Worm (Caenorhabditis elegans) whole organism, early embryonic: Measurements from ENCODE around the gene K04A8.1.

Experiments used
- B0310.2 ChIP-seq: sonication (generic microtip); optimal IDR thresholded peaks from 2 replicates; lab custom pipeline; 2016; ENCODE audit warnings: mild to moderate bottlenecking, missing genetic modification characterization, missing compliant biosample characterization
- F13C5.2 ChIP-seq: sonication (generic microtip); optimal IDR thresholded peaks from 2 replicates; lab custom pipeline; 2017; ENCODE audit warnings: mild to moderate bottlenecking, missing genetic modification characterization, inconsistent platforms, missing compliant biosample characterization
- aly-1 ChIP-seq: sonication (generic microtip); optimal IDR thresholded peaks from 2 replicates; lab custom pipeline; 2016; ENCODE audit warnings: missing genetic modification characterization, missing compliant biosample characterization
- ama-1 ChIP-seq: fragments of 150-350 bp; optimal IDR thresholded peaks from 2 replicates; lab custom pipeline; 2014
- ceh-13 ChIP-seq: fragments of 200-800 bp; sonication (Bioruptor generic); optimal IDR thresholded peaks from 2 replicates; lab custom pipeline; 2018; ENCODE audit warnings: mild to moderate bottlenecking, missing genetic modification characterization, missing compliant biosample characterization
- ceh-36 ChIP-seq: sonication (generic microtip); optimal IDR thresholded peaks from 2 replicates; lab custom pipeline; 2016; ENCODE audit warnings: missing genetic modification characterization, inconsistent platforms, missing compliant biosample characterization
- flt-1 ChIP-seq: fragments of 200-800 bp; sonication (Bioruptor generic); IDR thresholded peaks from 2 replicates; pipeline ENCODE4 v1.3.6; 2022; ENCODE audit warnings: missing genetic modification characterization, missing compliant biosample characterization
- hmbx-1 ChIP-seq: sonication (generic microtip); optimal IDR thresholded peaks from 2 replicates; lab custom pipeline; 2016; ENCODE audit warnings: mild to moderate bottlenecking, missing genetic modification characterization, missing compliant biosample characterization
- hnd-1 ChIP-seq: sonication (generic microtip); optimal IDR thresholded peaks from 2 replicates; lab custom pipeline; 2016; ENCODE audit warnings: missing genetic modification characterization, missing compliant biosample characterization
- pes-1 ChIP-seq: fragments of 200-800 bp; sonication (Bioruptor generic); IDR thresholded peaks from 2 replicates; pipeline ENCODE4 v1.3.6; 2022; ENCODE audit warnings: missing genetic modification reagents, missing genetic modification characterization, missing compliant biosample characterization
- scrt-1 ChIP-seq: fragments of 200-800 bp; sonication (Bioruptor generic); IDR thresholded peaks from 2 replicates; pipeline ENCODE4 v1.3.6; 2022; ENCODE audit warnings: missing genetic modification characterization, missing compliant biosample characterization
- sea-1 ChIP-seq: fragments of 200-800 bp; sonication (Bioruptor generic); conservative IDR thresholded peaks from 2 replicates; pipeline ENCODE4 v1.3.6; 2022; ENCODE audit warnings: missing genetic modification characterization, missing compliant biosample characterization
- tbx-11 ChIP-seq: fragments of 200-800 bp; sonication (Bioruptor generic); IDR thresholded peaks from 2 replicates; pipeline ENCODE4 v1.3.6; 2022; ENCODE audit warnings: missing genetic modification characterization, missing compliant biosample characterization
- tbx-37 ChIP-seq: fragments of 200-800 bp; sonication (Bioruptor generic); conservative IDR thresholded peaks from 2 replicates; pipeline ENCODE4 v1.3.6; 2022; ENCODE audit warnings: missing genetic modification reagents, missing genetic modification characterization, missing compliant biosample characterization
- tra-4 ChIP-seq: sonication (generic microtip); optimal IDR thresholded peaks from 2 replicates; lab custom pipeline; 2017; ENCODE audit warnings: missing genetic modification characterization, missing compliant biosample characterization

K04A8.1 gene

DNA sequence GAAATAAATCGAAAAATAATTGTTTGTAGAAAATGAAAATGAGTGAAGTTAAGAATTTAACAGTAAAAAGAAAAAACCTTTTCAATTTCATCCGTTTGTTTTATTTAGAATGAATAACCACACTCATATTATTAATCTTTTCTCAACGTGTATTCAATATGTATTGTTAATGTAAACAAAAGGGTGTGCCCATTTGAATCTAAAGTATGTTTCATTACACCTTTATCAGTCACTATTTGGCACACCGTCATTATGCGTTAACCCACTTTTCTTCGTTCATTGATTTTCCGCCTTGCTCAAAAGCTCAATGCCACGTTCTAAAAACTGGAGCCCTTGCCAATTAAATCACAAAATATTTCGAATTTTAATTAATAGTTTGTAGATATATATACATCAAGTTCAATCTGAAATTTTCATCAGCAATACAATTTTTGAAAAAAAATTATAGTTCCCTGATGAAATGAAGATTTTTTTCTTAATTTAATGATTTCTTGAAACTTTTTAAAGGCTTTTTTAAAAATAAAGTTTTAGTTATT is at the start of gene K04A8.1:
K04A8.1 (plus strand) TSS at position 486 of the 536 bp plus-strand sequence.
- TF ChIP-seq tra-4 (tag; lab: Kevin White, UChicago) (no peak), B0310.2 (tag; lab: Kevin White, UChicago) (no peak), ceh-13 (GFP tag; lab: Kevin White, UChicago) (no peak)

DNA sequence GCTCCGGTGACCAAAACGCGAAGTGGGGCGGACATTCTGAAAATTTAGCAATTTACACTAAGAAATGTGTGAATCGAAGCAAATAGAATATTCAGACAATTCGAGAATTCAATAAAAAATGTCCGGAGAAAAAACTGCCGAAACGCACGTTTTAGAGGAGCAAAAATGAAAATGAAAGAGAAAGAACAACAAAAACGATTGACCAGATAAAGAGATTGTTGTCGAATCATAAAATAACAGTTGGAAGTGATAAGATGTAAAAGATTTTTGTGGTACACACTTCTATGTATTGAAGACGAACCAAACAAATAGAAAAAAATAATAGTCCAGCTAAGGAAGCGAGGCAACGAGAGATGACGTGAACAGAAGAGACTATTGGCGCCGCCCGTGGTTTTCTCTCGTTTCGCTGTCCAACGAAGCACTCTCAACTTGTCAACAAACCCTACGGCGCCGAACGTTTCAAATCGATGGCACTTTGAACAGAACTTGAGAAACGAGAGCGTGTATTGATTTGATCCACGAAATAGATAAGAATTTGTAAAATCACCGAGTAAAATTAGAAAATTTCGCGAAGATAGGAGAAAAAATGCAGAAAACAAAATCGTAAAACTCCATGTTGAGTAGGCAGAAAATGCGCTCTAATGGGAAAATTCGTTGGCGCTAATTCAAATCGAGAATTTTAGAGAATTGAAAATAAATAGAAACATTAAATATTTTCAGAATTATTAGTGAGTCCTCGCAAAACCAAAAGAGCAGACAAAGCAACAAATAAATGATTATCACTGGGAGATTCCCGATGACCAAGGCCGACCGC is 49.4 kb upstream of the K04A8.1 start, which contains the start of gene mdh-1:
mdh-1 (minus strand) TSS at position 36 of the 814 bp plus-strand sequence.
- TF ChIP-seq ceh-36 (tag; lab: Kevin White, UChicago) (no peak), tbx-37 (no peak), ama-1 (lab: Kevin White, UChicago) (no peak), scrt-1 (GFP tag; lab: Robert Waterston, UW) (no peak), hnd-1 (no peak), pes-1 (GFP tag; lab: Robert Waterston, UW) (no peak), ceh-13 (GFP tag; lab: Kevin White, UChicago) (no peak), tra-4 (tag; lab: Kevin White, UChicago) (no peak), B0310.2 (tag; lab: Kevin White, UChicago) (no peak)

DNA sequence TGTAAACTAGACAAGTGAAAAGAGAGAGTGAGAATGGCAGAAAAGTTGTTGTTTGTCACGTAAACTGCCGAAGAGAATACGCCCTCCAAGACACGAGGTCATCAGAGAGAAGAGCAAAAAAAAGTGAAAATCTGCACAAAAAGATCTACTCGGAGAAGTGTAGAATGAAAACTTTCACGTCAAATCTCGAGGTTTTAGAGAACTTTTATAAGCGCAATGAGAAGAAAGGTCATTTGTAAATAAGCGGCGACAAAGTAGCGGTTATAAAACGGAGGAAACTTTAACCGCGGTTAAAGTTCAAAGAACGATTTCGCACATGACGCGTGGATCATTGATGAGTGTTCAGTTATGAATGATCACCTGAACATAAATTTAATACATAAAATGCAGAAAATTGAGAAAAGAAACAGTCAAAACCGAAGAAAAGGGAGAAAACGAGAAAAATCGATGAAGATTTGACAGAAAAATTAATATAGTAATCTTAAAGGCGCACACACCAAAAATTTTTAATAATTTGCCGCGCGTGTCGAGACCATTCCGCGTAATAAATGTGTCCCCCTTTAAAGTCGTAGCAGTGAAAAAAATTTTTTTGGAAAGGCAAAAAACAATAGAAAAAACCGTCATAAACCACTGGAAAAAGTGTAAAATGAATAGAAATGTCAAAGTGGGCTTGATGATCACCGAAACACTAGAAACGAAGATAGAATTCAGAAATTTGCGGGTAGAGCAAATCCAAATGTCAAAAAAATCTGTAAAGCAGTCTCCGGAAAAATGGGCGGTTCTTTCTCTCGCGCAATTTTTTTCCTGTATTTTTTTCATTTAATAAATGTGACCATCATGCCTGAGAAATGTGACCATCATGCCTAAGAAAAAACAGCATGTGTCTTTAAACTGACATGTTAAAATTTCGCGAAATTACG is 48.6 kb upstream of the K04A8.1 start:
- TF ChIP-seq scrt-1 (GFP tag; lab: Robert Waterston, UW) (no peak), ceh-36 (tag; lab: Kevin White, UChicago) (no peak), aly-1 (tag; lab: Kevin White, UChicago) (no peak)

DNA sequence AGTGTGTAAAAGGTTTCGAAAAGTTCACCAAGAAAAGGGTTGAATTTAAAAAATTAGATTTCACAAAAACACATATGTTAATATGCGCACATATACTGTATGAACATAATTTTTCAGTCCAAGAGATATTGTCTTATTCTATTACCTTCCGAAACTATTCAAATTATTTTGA is 48.0 kb upstream of the K04A8.1 start, which contains the start of gene F46E10.3:
F46E10.3 (plus strand) TSS at position 73 of the 172 bp plus-strand sequence.
- TF ChIP-seq pes-1 (GFP tag; lab: Robert Waterston, UW), result no peak

DNA sequence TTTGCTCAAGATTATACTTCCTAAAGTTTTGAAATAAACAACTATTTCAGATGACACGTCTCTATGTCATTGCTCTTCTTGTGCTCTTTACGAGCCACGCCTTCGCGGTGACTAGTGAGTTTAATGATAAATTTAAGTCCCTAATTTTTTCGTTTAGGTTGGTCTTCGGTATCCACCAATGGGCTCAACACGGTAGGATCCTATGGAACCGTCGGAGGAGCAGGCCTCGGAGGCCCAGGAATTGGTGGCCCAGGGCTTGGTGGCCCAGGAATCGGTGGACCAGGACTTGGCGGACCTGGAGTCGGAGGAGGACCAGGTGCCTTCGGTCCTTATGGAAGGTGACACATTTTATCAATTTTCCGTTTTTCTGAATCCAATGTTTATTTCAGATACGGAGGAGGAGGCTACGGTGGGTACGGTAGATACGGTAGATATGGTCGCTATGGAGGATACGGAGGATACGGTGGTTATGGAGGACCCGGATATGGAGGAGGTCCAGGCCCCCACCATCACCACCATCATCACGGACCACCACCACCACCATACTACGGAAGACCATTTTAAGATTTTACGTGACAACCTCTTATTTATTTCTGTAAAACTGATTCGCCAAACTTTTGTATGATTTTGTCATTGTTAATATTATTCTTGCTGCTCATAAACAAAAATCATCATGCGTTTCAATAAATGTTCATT is 45.6 kb upstream of the K04A8.1 start, which contains the start of the genes F46E10.2 and F46E10.18:
F46E10.2 (plus strand) TSS at position 51 of the 696 bp plus-strand sequence.
F46E10.18 (plus strand) TSS at position 646 of the 696 bp plus-strand sequence.
- TF ChIP-seq aly-1 (tag; lab: Kevin White, UChicago), result no peak
- TF ChIP-seq tra-4 (tag; lab: Kevin White, UChicago), result no peak
- TF ChIP-seq hmbx-1, result no peak
- no peak for TF ChIP-seq ama-1 (lab: Kevin White, UChicago)

DNA sequence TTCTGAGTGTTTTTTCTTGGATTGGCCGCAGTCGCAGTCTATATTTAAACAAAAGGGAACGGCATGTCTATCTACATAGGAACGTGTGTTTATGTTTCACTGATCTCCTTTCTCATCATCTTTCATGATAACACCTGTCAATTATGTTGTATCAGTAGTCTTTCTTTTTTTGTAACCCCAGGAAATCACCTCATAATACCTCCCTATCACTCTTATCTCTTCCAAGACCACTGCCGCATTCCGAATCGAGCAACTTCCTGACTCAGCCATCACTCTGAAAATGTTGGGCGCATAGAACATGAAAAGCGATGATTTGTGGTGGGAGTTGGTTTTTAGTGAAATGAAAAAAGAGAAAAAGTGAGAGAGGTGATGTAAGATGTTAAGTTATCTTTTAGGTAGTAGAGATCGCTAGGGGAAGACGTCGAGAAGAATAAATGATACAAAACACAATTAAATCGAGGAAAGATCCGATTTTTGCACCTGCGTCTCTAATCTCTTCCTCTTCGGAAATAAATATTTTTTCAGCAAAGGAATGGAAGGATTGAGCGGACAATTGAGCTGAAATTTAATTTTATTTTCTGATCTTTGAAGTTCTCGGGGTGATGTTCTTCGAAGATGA is 43.1 kb upstream of the K04A8.1 start:
- no peak for TF ChIP-seq sea-1 (GFP tag; lab: Robert Waterston, UW)
- TF ChIP-seq hnd-1, result no peak

DNA sequence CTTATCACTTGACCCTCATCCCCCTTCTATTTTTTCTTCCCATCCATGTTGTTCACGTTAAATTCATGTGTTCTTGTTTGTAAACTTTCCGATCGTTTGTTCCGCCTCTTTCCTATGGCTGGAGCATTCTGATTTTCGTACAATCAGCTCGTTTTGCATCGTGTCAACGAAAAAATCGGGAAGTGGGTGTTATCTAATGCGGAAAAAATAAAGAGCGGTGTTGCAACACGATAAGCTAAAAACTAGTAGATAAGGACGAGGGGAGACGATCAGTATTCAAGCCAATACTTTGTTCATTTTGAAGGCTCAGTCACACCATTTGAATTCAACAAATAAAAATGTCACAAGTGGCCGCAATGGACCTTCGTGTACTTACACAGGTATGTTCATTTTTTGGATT is 41.4 kb upstream of the K04A8.1 start, which contains the start of gene acs-1:
acs-1 (plus strand) TSS at position 233 of the 400 bp plus-strand sequence.
- TF ChIP-seq ama-1 (lab: Kevin White, UChicago) (no peak), hnd-1 (no peak)

DNA sequence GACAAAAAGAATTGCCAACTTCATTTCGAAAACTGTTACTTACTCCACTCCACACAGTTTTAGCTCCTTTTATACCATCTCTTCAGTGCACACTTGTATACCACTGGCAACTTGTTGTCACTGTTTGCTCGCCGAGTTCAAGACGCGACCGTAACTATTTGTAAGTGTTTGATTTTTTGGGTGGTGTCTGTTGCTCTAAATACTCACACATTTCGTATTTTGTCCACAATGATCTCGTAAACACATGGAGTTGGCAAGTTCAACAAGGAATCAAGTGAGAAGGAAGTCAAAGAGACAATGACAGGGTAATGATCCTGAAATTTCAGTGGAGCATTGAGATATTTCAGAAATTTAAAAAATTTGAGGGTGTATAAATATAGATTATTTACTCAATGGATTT is 33.1 kb upstream of the K04A8.1 start, which contains the start of gene hpo-26:
hpo-26 (minus strand) TSS at position 31 of the 400 bp plus-strand sequence.
- TF ChIP-seq flt-1 (GFP tag; lab: Robert Waterston, UW) (no peak), hmbx-1 (no peak), scrt-1 (GFP tag; lab: Robert Waterston, UW) (no peak), ceh-36 (tag; lab: Kevin White, UChicago) (no peak), tbx-37 (no peak), pes-1 (GFP tag; lab: Robert Waterston, UW) (no peak), F13C5.2 (tag; lab: Kevin White, UChicago) (no peak), aly-1 (tag; lab: Kevin White, UChicago) (no peak), tbx-11 (GFP tag; lab: Robert Waterston, UW) (no peak), hnd-1 (no peak), tra-4 (tag; lab: Kevin White, UChicago) (no peak), sea-1 (GFP tag; lab: Robert Waterston, UW) (no peak)
